Fruit fly (Drosophila melanogaster) whole organism, prepupa: ENCODE results near the gene RpL37-1.

ENCODE experiments used
- Blimp-1 ChIP-seq: fragments of 200-800 bp; sonication (Bioruptor generic); optimal IDR thresholded peaks from 3 replicates; lab custom pipeline; 2017; ENCODE audit warnings: missing biosample characterization, missing genetic modification characterization, mild to moderate bottlenecking, moderate library complexity, missing genetic modification reagents
- CG10631 ChIP-seq: fragments of 200-800 bp; sonication (Bioruptor generic); optimal IDR thresholded peaks from 2 replicates; lab custom pipeline; 2016; ENCODE audit warnings: missing biosample characterization, missing genetic modification characterization
- CG10669 ChIP-seq: fragments of 200-800 bp; sonication (Bioruptor generic); optimal IDR thresholded peaks from 3 replicates; lab custom pipeline; 2018; ENCODE audit warnings: missing biosample characterization, mild to moderate bottlenecking, missing genetic modification characterization, moderate library complexity
- CG11294 ChIP-seq: fragments of 200-800 bp; sonication (Bioruptor generic); IDR thresholded peaks from 2 replicates; pipeline ENCODE4 v1.3.6; 2022; ENCODE audit warnings: missing biosample characterization, missing genetic modification characterization
- CG11762 ChIP-seq: fragments of 200-800 bp; sonication (Bioruptor generic); optimal IDR thresholded peaks from 3 replicates; lab custom pipeline; 2016; ENCODE audit warnings: missing biosample characterization, missing genetic modification characterization; ENCODE audit not compliant: insufficient read depth
- CG11902 ChIP-seq: fragments of 200-800 bp; sonication (Bioruptor generic); optimal IDR thresholded peaks from 3 replicates; lab custom pipeline; 2016; ENCODE audit warnings: missing biosample characterization, missing genetic modification characterization
- CG15336 ChIP-seq: fragments of 200-800 bp; sonication (Bioruptor generic); IDR thresholded peaks from 2 replicates; pipeline ENCODE4 v1.3.6; 2022; ENCODE audit warnings: missing biosample characterization, missing genetic modification characterization
- CG1621 ChIP-seq: fragments of 200-800 bp; sonication (Bioruptor generic); optimal IDR thresholded peaks from 3 replicates; lab custom pipeline; 2018; ENCODE audit warnings: missing biosample characterization, mild to moderate bottlenecking, missing genetic modification characterization
- CG16779 ChIP-seq: fragments of 200-800 bp; sonication (Bioruptor generic); optimal IDR thresholded peaks from 3 replicates; lab custom pipeline; 2017; ENCODE audit warnings: missing biosample characterization, mild to moderate bottlenecking, missing genetic modification characterization
- CG31627 ChIP-seq: fragments of 200-800 bp; sonication (Bioruptor generic); optimal IDR thresholded peaks from 3 replicates; lab custom pipeline; 2016; ENCODE audit warnings: missing biosample characterization, missing genetic modification characterization
- CG32006 ChIP-seq: fragments of 200-800 bp; sonication (Bioruptor generic); optimal IDR thresholded peaks from 3 replicates; lab custom pipeline; 2017; ENCODE audit warnings: missing biosample characterization, mild to moderate bottlenecking, missing genetic modification characterization
- CG3919 ChIP-seq: fragments of 200-800 bp; sonication (Bioruptor generic); optimal IDR thresholded peaks from 3 replicates; lab custom pipeline; 2016; ENCODE audit warnings: missing biosample characterization, missing genetic modification characterization
- CG4318 ChIP-seq: fragments of 200-800 bp; sonication (Bioruptor generic); optimal IDR thresholded peaks from 3 replicates; lab custom pipeline; 2017; ENCODE audit warnings: missing biosample characterization, mild to moderate bottlenecking, missing genetic modification characterization
- CG6163 ChIP-seq: fragments of 200-800 bp; sonication (Bioruptor generic); IDR thresholded peaks from 3 replicates; pipeline ENCODE4 v1.3.6; 2022; ENCODE audit warnings: missing biosample characterization, missing genetic modification characterization
- CG6792 ChIP-seq: fragments of 200-800 bp; sonication (Bioruptor generic); optimal IDR thresholded peaks from 3 replicates; lab custom pipeline; 2016; ENCODE audit warnings: missing biosample characterization, missing genetic modification characterization
- CG7368 ChIP-seq: fragments of 200-800 bp; sonication (Bioruptor generic); optimal IDR thresholded peaks from 3 replicates; lab custom pipeline; 2016; ENCODE audit warnings: missing biosample characterization, missing genetic modification characterization
- CG8119 ChIP-seq: fragments of 200-800 bp; sonication (Bioruptor generic); IDR thresholded peaks from 3 replicates; pipeline ENCODE4 v1.3.6; 2022; ENCODE audit warnings: missing biosample characterization, missing genetic modification characterization
- CG8319 ChIP-seq: fragments of 200-800 bp; sonication (Bioruptor generic); optimal IDR thresholded peaks from 3 replicates; lab custom pipeline; 2016; ENCODE audit warnings: missing biosample characterization, missing genetic modification characterization
- CG8632 ChIP-seq: fragments of 200-800 bp; sonication (Bioruptor generic); optimal IDR thresholded peaks from 3 replicates; lab custom pipeline; 2016; ENCODE audit warnings: missing biosample characterization, missing genetic modification characterization
- CG9139 ChIP-seq: fragments of 200-800 bp; sonication (Bioruptor generic); optimal IDR thresholded peaks from 3 replicates; lab custom pipeline; 2017; ENCODE audit warnings: missing biosample characterization, mild to moderate bottlenecking, missing genetic modification characterization
- Eip75B ChIP-seq: fragments of 200-800 bp; sonication (Bioruptor generic); optimal IDR thresholded peaks from 3 replicates; lab custom pipeline; 2016; ENCODE audit warnings: missing biosample characterization, missing genetic modification characterization
- Eip78C ChIP-seq: fragments of 200-800 bp; sonication (Bioruptor generic); peaks from one replicate; lab custom pipeline; 2016; ENCODE audit warnings: missing biosample characterization, missing genetic modification characterization
- Eip93F ChIP-seq: fragments of 200-800 bp; sonication (Bioruptor generic); optimal IDR thresholded peaks from 2 replicates; lab custom pipeline; 2016; ENCODE audit warnings: missing biosample characterization, mild to moderate bottlenecking, missing genetic modification characterization
- Ets21C ChIP-seq: fragments of 200-800 bp; sonication (Bioruptor generic); optimal IDR thresholded peaks from 3 replicates; lab custom pipeline; 2016; ENCODE audit warnings: missing biosample characterization, missing genetic modification characterization
- Ets96B ChIP-seq: fragments of 200-800 bp; optimal IDR thresholded peaks from 2 replicates; lab custom pipeline; 2019; ENCODE audit warnings: missing biosample characterization, mild to moderate bottlenecking, missing genetic modification characterization, moderate library complexity
- Gug ChIP-seq: fragments of 200-800 bp; sonication (Bioruptor generic); IDR thresholded peaks from 2 replicates; pipeline ENCODE4 v1.3.6; 2022; ENCODE audit warnings: missing biosample characterization, missing genetic modification characterization
- Hr38 ChIP-seq: sonication (Bioruptor generic); optimal IDR thresholded peaks from 2 replicates; lab custom pipeline; 2016; ENCODE audit warnings: missing biosample characterization, missing genetic modification characterization
- Hr39 ChIP-seq: fragments of 200-800 bp; sonication (Bioruptor generic); optimal IDR thresholded peaks from 2 replicates; lab custom pipeline; 2016; ENCODE audit warnings: missing biosample characterization, missing genetic modification characterization
- Hr4 ChIP-seq: fragments of 200-800 bp; sonication (Bioruptor generic); optimal IDR thresholded peaks from 3 replicates; lab custom pipeline; 2016; ENCODE audit warnings: missing biosample characterization, missing genetic modification characterization
- Lpt ChIP-seq: fragments of 200-800 bp; sonication (Bioruptor generic); optimal IDR thresholded peaks from 3 replicates; lab custom pipeline; 2016; ENCODE audit warnings: missing biosample characterization, missing genetic modification characterization
- Met ChIP-seq: fragments of 200-800 bp; sonication (Bioruptor generic); optimal IDR thresholded peaks from 3 replicates; lab custom pipeline; 2016; ENCODE audit warnings: missing biosample characterization, missing genetic modification characterization
- OdsH ChIP-seq: fragments of 200-800 bp; sonication (Bioruptor generic); optimal IDR thresholded peaks from 3 replicates; lab custom pipeline; 2016; ENCODE audit warnings: missing biosample characterization, missing genetic modification characterization
- Smox ChIP-seq: fragments of 200-800 bp; sonication (Bioruptor generic); optimal IDR thresholded peaks from 3 replicates; lab custom pipeline; 2016; ENCODE audit warnings: missing biosample characterization, missing genetic modification characterization
- Sox102F ChIP-seq: fragments of 200-800 bp; sonication (Bioruptor generic); optimal IDR thresholded peaks from 2 replicates; lab custom pipeline; 2016; ENCODE audit warnings: missing biosample characterization, mild to moderate bottlenecking, missing genetic modification characterization
- Sox14 ChIP-seq: fragments of 200-800 bp; sonication (Bioruptor generic); optimal IDR thresholded peaks from 3 replicates; lab custom pipeline; 2016; ENCODE audit warnings: missing biosample characterization, missing genetic modification characterization
- achi ChIP-seq: fragments of 200-800 bp; sonication (Bioruptor generic); optimal IDR thresholded peaks from 3 replicates; lab custom pipeline; 2016; ENCODE audit warnings: missing biosample characterization, missing genetic modification characterization
- acj6 ChIP-seq: fragments of 200-800 bp; sonication (Bioruptor generic); optimal IDR thresholded peaks from 3 replicates; lab custom pipeline; 2016; ENCODE audit warnings: missing biosample characterization, missing genetic modification characterization
- cyc ChIP-seq: fragments of 200-800 bp; sonication (Bioruptor generic); optimal IDR thresholded peaks from 3 replicates; lab custom pipeline; 2016; ENCODE audit warnings: missing biosample characterization, missing genetic modification characterization
- dac ChIP-seq: fragments of 200-800 bp; sonication (Bioruptor generic); optimal IDR thresholded peaks from 2 replicates; lab custom pipeline; 2017; ENCODE audit warnings: missing biosample characterization, mild to moderate bottlenecking, missing genetic modification characterization
- dsx ChIP-seq: fragments of 200-800 bp; optimal IDR thresholded peaks from 3 replicates; lab custom pipeline; 2019; ENCODE audit warnings: missing biosample characterization, mild to moderate bottlenecking, missing genetic modification characterization, moderate library complexity; ENCODE audit not compliant: poor library complexity, severe bottlenecking
- eg ChIP-seq: fragments of 200-800 bp; sonication (Bioruptor generic); IDR thresholded peaks from 3 replicates; pipeline ENCODE4 v1.3.6; 2022; ENCODE audit warnings: missing biosample characterization, missing genetic modification characterization
- fd59A ChIP-seq: fragments of 200-800 bp; sonication (Bioruptor generic); optimal IDR thresholded peaks from 2 replicates; lab custom pipeline; 2017; ENCODE audit warnings: missing biosample characterization, mild to moderate bottlenecking, missing genetic modification characterization, missing genetic modification reagents
- fkh ChIP-seq: fragments of 200-800 bp; sonication (Bioruptor generic); optimal IDR thresholded peaks from 3 replicates; lab custom pipeline; 2017; ENCODE audit warnings: missing biosample characterization, mild to moderate bottlenecking, missing genetic modification characterization, moderate library complexity
- lz ChIP-seq: fragments of 200-800 bp; sonication (Bioruptor generic); optimal IDR thresholded peaks from 3 replicates; lab custom pipeline; 2016; ENCODE audit warnings: missing biosample characterization, missing genetic modification characterization
- net ChIP-seq: fragments of 200-800 bp; sonication (Bioruptor generic); optimal IDR thresholded peaks from 3 replicates; lab custom pipeline; 2016; ENCODE audit warnings: missing biosample characterization, missing genetic modification characterization
- pdm3 ChIP-seq: fragments of 200-800 bp; sonication (Bioruptor generic); optimal IDR thresholded peaks from 3 replicates; lab custom pipeline; 2016; ENCODE audit warnings: missing biosample characterization, missing genetic modification characterization
- salr ChIP-seq, 2 experiments: fragments of 200-800 bp; sonication (Bioruptor generic); optimal IDR thresholded peaks; 3 replicates each; lab custom pipeline; 2016 to 2018; ENCODE audit warnings: missing biosample characterization in 2 of 2, missing genetic modification characterization in 2 of 2, mild to moderate bottlenecking in 1 of 2
- spab ChIP-seq: fragments of 200-800 bp; sonication (Bioruptor generic); optimal IDR thresholded peaks from 2 replicates; lab custom pipeline; 2017; ENCODE audit warnings: missing biosample characterization, mild to moderate bottlenecking, missing genetic modification characterization, missing genetic modification reagents
- ss ChIP-seq, 2 experiments: fragments of 200-800 bp; sonication (Bioruptor generic); optimal IDR thresholded peaks; 2 replicates in 1 of 2; 3 replicates in 1 of 2; lab custom pipeline; 2017 to 2018; ENCODE audit warnings: mild to moderate bottlenecking in 2 of 2, missing biosample characterization in 2 of 2, missing genetic modification characterization in 2 of 2, moderate library complexity in 1 of 2
- svp ChIP-seq: fragments of 200-800 bp; sonication (Bioruptor generic); peaks from one replicate; lab custom pipeline; 2016; ENCODE audit warnings: missing biosample characterization, missing genetic modification characterization
- topi ChIP-seq: fragments of 200-800 bp; sonication (Bioruptor generic); optimal IDR thresholded peaks from 3 replicates; lab custom pipeline; 2016; ENCODE audit warnings: missing biosample characterization, missing genetic modification characterization
- vri ChIP-seq: fragments of 200-800 bp; sonication (Bioruptor generic); optimal IDR thresholded peaks from 3 replicates; lab custom pipeline; 2016; ENCODE audit warnings: missing biosample characterization, mild to moderate bottlenecking, missing genetic modification characterization

RpL37-1 gene

dm6 chrX:15127880-15128644 is 11.1 kb downstream of the RpL37-1 start:
- TF ChIP-seq OdsH (GFP tag; lab: Kevin White, UChicago): peak; percentile 16
- peak; percentile 5 for TF ChIP-seq CG4318 (GFP tag; lab: Kevin White, UChicago)
- no peak for TF ChIP-seq Sox102F (GFP tag; lab: Kevin White, UChicago)
- no peak for TF ChIP-seq fd59A
- no peak for TF ChIP-seq vri (GFP tag; lab: Kevin White, UChicago)
- no peak for TF ChIP-seq CG1621 (tag; lab: Kevin White, UChicago)
- TF ChIP-seq Sox14 (GFP tag; lab: Kevin White, UChicago): no peak
- TF ChIP-seq Hr4 (GFP tag; lab: Kevin White, UChicago): peak; percentile 15
- no peak for TF ChIP-seq Hr39 (GFP tag; lab: Kevin White, UChicago)
- TF ChIP-seq acj6: no peak
- TF ChIP-seq CG10669: peak; percentile 11
- no peak for TF ChIP-seq CG6163
- TF ChIP-seq Blimp-1 (GFP tag; lab: Kevin White, UChicago): no peak
- no peak for TF ChIP-seq Eip75B
- no peak for TF ChIP-seq CG16779 (tag; lab: Kevin White, UChicago)
- TF ChIP-seq cyc: no peak
- peak; percentile 50 for TF ChIP-seq fkh (GFP tag; lab: Kevin White, UChicago)
- TF ChIP-seq Lpt (GFP tag; lab: Kevin White, UChicago): no peak
- no peak for TF ChIP-seq achi (GFP tag; lab: Kevin White, UChicago)
- TF ChIP-seq CG11902 (GFP tag; lab: Kevin White, UChicago): no peak
- no peak for TF ChIP-seq lz (GFP tag; lab: Kevin White, UChicago)
- TF ChIP-seq CG6792: no peak
- TF ChIP-seq net: no peak
- TF ChIP-seq salr (GFP tag; optimal IDR thresholded peaks at IDR 0.05; lab: Kevin White, UChicago): no peak
- no peak for TF ChIP-seq Gug
- 0 out of 2 replicates have a peak, but pooled peaks have one; percentile 11 for TF ChIP-seq CG15336 (GFP tag; lab: Robert Waterston, UW)
- peak; percentile 13 for TF ChIP-seq CG10631 (GFP tag; lab: Kevin White, UChicago)
- no peak for TF ChIP-seq ss (GFP tag; optimal IDR thresholded peaks at IDR 0.05; lab: Kevin White, UChicago)
- TF ChIP-seq CG11762 (GFP tag; lab: Kevin White, UChicago): no peak
- peak; percentile 9 for TF ChIP-seq pdm3 (GFP tag; lab: Kevin White, UChicago)
- no peak for TF ChIP-seq CG8632 (GFP tag; lab: Kevin White, UChicago)
- peak; percentile 50; the same call in 2 of the 3 replicates for TF ChIP-seq eg (GFP tag; lab: Robert Waterston, UW)
- no peak for TF ChIP-seq CG11294 (GFP tag; lab: Robert Waterston, UW)
- TF ChIP-seq spab: no peak
- TF ChIP-seq CG3919 (GFP tag; lab: Kevin White, UChicago): peak; percentile 10
- peak; percentile 60 for TF ChIP-seq Eip78C (GFP tag; lab: Kevin White, UChicago)
- no peak for TF ChIP-seq Smox (GFP tag; lab: Kevin White, UChicago)
- TF ChIP-seq dsx (GFP tag; lab: Kevin White, UChicago): no peak
- TF ChIP-seq topi (GFP tag; lab: Kevin White, UChicago): no peak
- TF ChIP-seq CG31627: no peak
- TF ChIP-seq CG7368 (GFP tag; lab: Kevin White, UChicago): no peak
- TF ChIP-seq CG8319 (GFP tag; lab: Kevin White, UChicago): no peak
- no peak for TF ChIP-seq Ets21C (GFP tag; lab: Kevin White, UChicago)
- TF ChIP-seq Ets96B (tag; lab: Kevin White, UChicago): peak; percentile 32
- TF ChIP-seq Hr38: no peak
- TF ChIP-seq CG32006: peak; percentile 50
- TF ChIP-seq svp (GFP tag; lab: Kevin White, UChicago): peak; percentile 52
- no peak for TF ChIP-seq CG9139 (GFP tag; lab: Kevin White, UChicago)
- no peak for TF ChIP-seq Eip93F (GFP tag; lab: Kevin White, UChicago)
- TF ChIP-seq dac: no peak
- TF ChIP-seq CG8119 (GFP tag; lab: Robert Waterston, UW): no peak
- TF ChIP-seq Met (GFP tag; lab: Kevin White, UChicago): no peak
